Worm (Caenorhabditis elegans): ENCODE data around the gene F25G6.1.

The F25G6.1 gene

ce11 chrV:8627580-8627979, 52.7 kb downstream of the F25G6.1 start:
- TF ChIP-seq hnd-1 (tag; optimal IDR thresholded peaks at IDR 0.05), result no peak
- TF ChIP-seq ceh-36 (tag; optimal IDR thresholded peaks at IDR 0.05), result no peak
- TF ChIP-seq B0310.2 (tag; optimal IDR thresholded peaks at IDR 0.05), result no peak
- TF ChIP-seq ceh-13 (GFP tag; optimal IDR thresholded peaks at IDR 0.05), result no peak

- TF ChIP-seq ama-1 (optimal IDR thresholded peaks at IDR 0.05), result no peak
These were observed 54.2 kb downstream of the F25G6.1 start, which contains the start of gene F41E6.12 for ce11 chrV:8629029-8629428. Gene F41E6.12 (minus strand): TSS chrV:8629129.
